Worm (Caenorhabditis elegans): ENCODE data around the gene C06E2.9.

Gene C06E2.9

DNA sequence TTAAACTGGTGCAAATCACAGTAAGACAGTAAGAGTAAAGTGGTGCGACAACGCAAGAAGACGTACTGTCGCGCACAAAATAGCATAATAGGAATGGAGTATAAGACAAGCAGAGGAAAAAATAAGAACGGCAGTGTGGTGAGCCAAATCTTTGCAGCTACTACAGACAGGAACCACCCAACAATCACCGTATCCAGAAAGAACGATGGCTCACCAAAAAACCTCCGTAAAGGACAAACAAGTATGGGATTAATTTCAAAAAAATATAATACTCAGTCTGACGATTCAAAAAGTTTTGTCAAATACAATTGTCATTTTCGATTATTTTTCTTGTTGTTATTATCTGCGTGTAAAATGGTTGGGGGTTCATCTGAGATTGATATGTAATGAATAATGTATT is 6.6 kb upstream of the C06E2.9 start:
- peak; percentile 93 for TF ChIP-seq aha-1 (tag)
- TF ChIP-seq madf-5 (GFP tag; IDR thresholded peaks at IDR 0.05): no peak

DNA sequence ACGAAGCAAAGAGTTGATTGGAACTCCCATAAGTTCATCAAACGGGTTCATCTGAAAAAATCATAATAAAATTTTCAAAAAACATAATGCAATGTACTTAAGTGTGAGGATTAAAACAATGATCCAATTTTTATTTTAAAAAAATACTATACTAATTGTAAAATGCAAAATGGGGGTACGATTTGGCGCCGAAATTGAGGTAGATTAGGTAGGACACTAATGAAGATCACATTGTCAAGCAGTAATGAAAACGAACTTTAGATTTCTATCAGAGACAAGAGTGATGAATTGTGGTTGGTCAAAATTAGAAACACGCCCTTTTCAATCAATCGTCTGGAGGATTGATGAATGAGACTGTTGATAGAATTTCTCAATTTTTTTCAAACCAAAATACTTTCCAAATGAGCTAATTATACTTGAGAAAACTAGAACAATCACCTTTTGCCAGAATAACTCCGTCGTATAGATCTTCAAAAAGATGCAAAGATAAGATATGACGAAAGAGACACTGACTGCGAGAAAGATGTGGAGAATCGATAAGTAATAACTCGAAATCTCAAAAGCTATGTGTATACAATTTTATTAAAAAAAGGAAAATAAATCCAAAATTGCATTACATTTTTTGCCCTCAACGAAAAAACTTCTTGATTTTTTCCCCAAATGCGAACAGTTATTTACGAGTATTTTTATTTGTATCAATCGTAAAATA is 3.0 kb upstream of the C06E2.9 start, which contains the start of gene C06E2.5:
C06E2.5 (minus strand) TSS at position 51 of the 709 bp plus-strand sequence.
- TF ChIP-seq dmd-8 (GFP tag; IDR thresholded peaks at IDR 0.05) (no peak), mxl-3 (GFP tag; optimal IDR thresholded peaks at IDR 0.05) (no peak), unc-62 (GFP tag; optimal IDR thresholded peaks at IDR 0.05 in 1 of 2) (peak in 1 of 2 experiments; percentile 45), unc-62 (tag; optimal IDR thresholded peaks at IDR 0.05) (no peak), nhr-41 (GFP tag; IDR thresholded peaks at IDR 0.05) (no peak), nhr-111 (GFP tag; optimal IDR thresholded peaks at IDR 0.05) (no peak)

DNA sequence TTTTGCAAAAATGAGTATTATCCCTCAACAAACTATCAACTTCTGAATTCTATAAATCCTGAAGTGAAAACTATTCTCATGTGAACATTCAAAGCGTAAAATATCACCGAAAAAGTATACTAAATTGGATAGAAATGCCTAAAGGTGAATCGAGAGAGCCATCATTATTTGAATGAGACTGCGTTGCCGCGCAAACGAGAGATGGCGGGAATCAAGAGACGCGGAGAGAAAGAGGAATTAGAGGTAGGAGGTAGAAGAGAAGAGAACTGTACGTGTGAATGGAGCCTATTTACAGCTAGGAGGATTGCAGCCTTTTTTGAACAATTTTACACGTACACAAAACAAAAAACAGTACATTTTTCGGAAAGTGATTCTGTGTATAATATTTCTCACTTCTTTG is 1.5 kb upstream of the C06E2.9 start:
- TF ChIP-seq dpl-1 (GFP tag; optimal IDR thresholded peaks at IDR 0.05) (peak; percentile 26), snpc-1.2 (GFP tag; IDR thresholded peaks at IDR 0.05) (no peak)

DNA sequence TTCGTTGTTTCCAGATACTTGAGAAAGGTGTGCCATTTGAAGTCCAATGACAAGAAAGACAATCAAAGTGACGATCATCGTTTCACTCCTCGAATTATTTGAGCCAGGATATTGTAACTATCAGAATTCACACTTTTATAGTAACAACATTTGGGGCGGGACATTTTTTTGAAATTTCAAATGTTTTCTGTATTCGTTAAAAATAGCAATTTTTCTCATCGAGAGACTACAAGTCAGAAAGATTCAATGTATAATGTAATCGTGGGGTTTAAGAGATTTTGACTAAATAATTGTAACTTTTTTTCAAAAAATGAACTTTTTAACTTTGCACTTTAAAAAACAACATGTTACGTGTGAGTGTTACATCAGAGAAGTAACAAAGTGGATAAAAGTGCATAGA is 5.5 kb downstream of the C06E2.9 start, which contains the start of gene ins-9:
ins-9 (minus strand) TSS at position 101 of the 400 bp plus-strand sequence.
- TF ChIP-seq mdl-1 (tag; optimal IDR thresholded peaks at IDR 0.05): no peak
- no peak for TF ChIP-seq ztf-11 (tag; optimal IDR thresholded peaks at IDR 0.05)
- no peak for TF ChIP-seq ctbp-1 (GFP tag; IDR thresholded peaks at IDR 0.05)
- no peak for TF ChIP-seq aly-2 (tag; optimal IDR thresholded peaks at IDR 0.05)
- no peak for TF ChIP-seq aha-1 (tag)
- TF ChIP-seq F44E2.7 (GFP tag; IDR thresholded peaks at IDR 0.05): no peak
- no peak for TF ChIP-seq snpc-4 (tag; optimal IDR thresholded peaks at IDR 0.05)
- no peak for TF ChIP-seq ZK546.5 (tag; optimal IDR thresholded peaks at IDR 0.05)
- no peak for TF ChIP-seq hif-1 (tag; optimal IDR thresholded peaks at IDR 0.05)
- TF ChIP-seq madf-5 (GFP tag; IDR thresholded peaks at IDR 0.05): no peak
- TF ChIP-seq unc-130 (GFP tag; optimal IDR thresholded peaks at IDR 0.05): no peak
- no peak for TF ChIP-seq dmd-9 (GFP tag; IDR thresholded peaks at IDR 0.05)
- TF ChIP-seq mdt-29 (GFP tag; IDR thresholded peaks at IDR 0.05): no peak
- no peak for TF ChIP-seq spr-1 (tag; optimal IDR thresholded peaks at IDR 0.05)
- TF ChIP-seq attf-4 (tag; optimal IDR thresholded peaks at IDR 0.05): no peak
- no peak for TF ChIP-seq sdz-12 (GFP tag; optimal IDR thresholded peaks at IDR 0.05)
- no peak for TF ChIP-seq nhr-25 (tag; optimal IDR thresholded peaks at IDR 0.05; ENCODE audit: borderline replicate concordance, insufficient read depth)
- TF ChIP-seq madf-9 (GFP tag; conservative IDR thresholded peaks at IDR 0.05): no peak

DNA sequence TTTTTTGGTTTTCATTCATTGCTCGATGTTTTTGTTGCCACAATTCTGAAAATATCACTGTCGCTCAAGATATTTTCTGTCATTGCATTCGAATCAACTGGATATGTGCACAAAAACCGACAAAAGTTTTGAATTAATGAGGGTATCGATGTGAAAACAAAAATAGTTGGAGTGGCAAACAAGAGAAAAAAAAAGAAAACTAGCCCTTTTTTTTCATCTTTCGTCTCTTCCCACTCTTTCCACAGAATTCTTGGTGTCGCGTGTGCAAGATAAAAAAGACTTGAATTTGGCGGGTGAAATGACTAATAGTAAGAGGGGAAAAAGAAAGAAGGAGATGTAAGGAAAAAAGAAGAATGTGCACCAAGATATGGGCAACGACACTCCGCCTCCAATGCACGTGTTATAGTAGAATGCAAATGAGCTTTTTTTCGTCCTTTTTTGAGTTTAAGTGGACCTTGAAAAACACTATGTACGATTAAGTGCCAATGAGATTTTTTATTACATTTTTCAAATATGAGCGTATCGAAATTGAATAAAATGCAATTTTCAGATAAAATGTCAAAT is 8.1 kb downstream of the C06E2.9 start, which contains the start of the genes ubc-22 and ubc-21:
ubc-22 (minus strand) TSS at position 51 of the 564 bp plus-strand sequence.
ubc-21 (plus strand) TSS at position 514 of the 564 bp plus-strand sequence.
- peak in 1 of 2 experiments; percentile 67 for TF ChIP-seq mdl-1 (tag; optimal IDR thresholded peaks at IDR 0.05)
- TF ChIP-seq hlh-30 (tag; optimal IDR thresholded peaks at IDR 0.05; ENCODE audit: insufficient read depth): peak; percentile 20
- peak; percentile 13 for TF ChIP-seq dpl-1 (GFP tag; optimal IDR thresholded peaks at IDR 0.05)
- peak; percentile 5 for TF ChIP-seq T20F7.1 (GFP tag; optimal IDR thresholded peaks at IDR 0.05)
- TF ChIP-seq nhr-28 (tag; optimal IDR thresholded peaks at IDR 0.05): no peak
- peak in 1 of 2 experiments; percentile 3 for TF ChIP-seq unc-62 (GFP tag; optimal IDR thresholded peaks at IDR 0.05 in 1 of 2)
- TF ChIP-seq unc-62 (tag; optimal IDR thresholded peaks at IDR 0.05): no peak
- TF ChIP-seq lin-29 (GFP tag; IDR thresholded peaks at IDR 0.05): no peak
- no peak for TF ChIP-seq hlh-11 (tag; optimal IDR thresholded peaks at IDR 0.05)
